Worm (Caenorhabditis elegans): ENCODE measurements around the gene Y94H6A.12.
"Not testable (repeated sequence)": the region's sequence is repeated elsewhere in the genome, so short reads cannot be mapped to it uniquely, and the experiment has no call there.

Gene Y94H6A.12

ce11 chrIV:2759163-2759562 is 46.3 kb upstream of the Y94H6A.12 start, which contains the start of gene Y54G2A.38 (continued):
- TF ChIP-seq Y95B8A.8 (GFP tag; IDR thresholded peaks at IDR 0.05) = no peak

- TF ChIP-seq tbp1 (GFP tag; optimal IDR thresholded peaks at IDR 0.05) = peak; percentile 56
- TF ChIP-seq ceh-40 (GFP tag; IDR thresholded peaks at IDR 0.05) = no peak
- no peak for TF ChIP-seq rpc-1 (optimal IDR thresholded peaks at IDR 0.05)
- peak; percentile 39 for TF ChIP-seq rpc-1 (tag; optimal IDR thresholded peaks at IDR 0.05)
- TF ChIP-seq hlh-12 (tag; optimal IDR thresholded peaks at IDR 0.05) = no peak
- no peak for TF ChIP-seq D2030.7 (GFP tag; IDR thresholded peaks at IDR 0.05)
- TF ChIP-seq F52B5.7 (tag; optimal IDR thresholded peaks at IDR 0.05) = no peak
Measured at ce11 chrIV:2758079-2758478, 45.2 kb upstream of the Y94H6A.12 start.

ce11 chrIV:2756073-2756472 is 43.2 kb upstream of the Y94H6A.12 start:
- TF ChIP-seq mcd-1 (GFP tag; IDR thresholded peaks at IDR 0.05) (peak; percentile 29; the same call in 1 of the 2 replicates), rcor-1 (GFP tag; IDR thresholded peaks at IDR 0.05) (peak; percentile 80), dox-1 (GFP tag; IDR thresholded peaks at IDR 0.05) (peak; percentile 95), let-526 (GFP tag; IDR thresholded peaks at IDR 0.05) (0 out of 2 replicates have a peak, but pooled peaks have one; percentile 29), Y56A3A.18 (GFP tag; IDR thresholded peaks at IDR 0.05) (peak; percentile 59; the same call in 1 of the 2 replicates), attf-6 (GFP tag; IDR thresholded peaks at IDR 0.05) (peak; percentile 84), bed-1 (GFP tag; IDR thresholded peaks at IDR 0.05) (0 out of 2 replicates have a peak, but pooled peaks have one; percentile 46), F33H1.4 (GFP tag; IDR thresholded peaks at IDR 0.05) (peak; percentile 30; the same call in 1 of the 2 replicates), rpc-1 (optimal IDR thresholded peaks at IDR 0.05) (peak; percentile 32), F39B2.1 (GFP tag; IDR thresholded peaks at IDR 0.05) (peak; percentile 73; the same call in 1 of the 2 replicates), madf-3 (GFP tag; IDR thresholded peaks at IDR 0.05) (peak; percentile 73; the same call in 1 of the 2 replicates), B0019.2 (GFP tag; conservative IDR thresholded peaks at IDR 0.05) (peak; percentile 74), egrh-3 (GFP tag; IDR thresholded peaks at IDR 0.05) (peak; percentile 67), Y79H2A.3 (GFP tag; conservative IDR thresholded peaks at IDR 0.05) (peak; percentile 94), D2030.7 (GFP tag; IDR thresholded peaks at IDR 0.05) (peak; percentile 84), nfyb-1 (GFP tag; IDR thresholded peaks at IDR 0.05) (peak; percentile 81), Y53G8AR.9 (GFP tag; conservative IDR thresholded peaks at IDR 0.05) (peak; percentile 66; the same call in 1 of the 2 replicates), ceh-40 (GFP tag; IDR thresholded peaks at IDR 0.05) (peak; percentile 86), pbrm-1 (GFP tag; IDR thresholded peaks at IDR 0.05) (peak; percentile 82), ceh-91 (GFP tag; IDR thresholded peaks at IDR 0.05) (peak; percentile 68), ceh-100 (GFP tag; IDR thresholded peaks at IDR 0.05) (peak; percentile 70), madf-6 (GFP tag; IDR thresholded peaks at IDR 0.05) (peak; percentile 66), ztf-28 (GFP tag; IDR thresholded peaks at IDR 0.05) (peak; percentile 8; the same call in 1 of the 2 replicates), attf-3 (GFP tag; conservative IDR thresholded peaks at IDR 0.05) (peak; percentile 55; the same call in 1 of the 2 replicates), madf-8 (GFP tag; conservative IDR thresholded peaks at IDR 0.05) (peak; percentile 24; the same call in 1 of the 2 replicates), lin-26 (GFP tag; IDR thresholded peaks at IDR 0.05) (peak; percentile 73), hsf-1 (GFP tag; IDR thresholded peaks at IDR 0.05) (peak; percentile 99), Y53F4B.3 (GFP tag; IDR thresholded peaks at IDR 0.05) (peak; percentile 79; the same call in 1 of the 2 replicates), ekl-4 (GFP tag; IDR thresholded peaks at IDR 0.05) (peak; percentile 93), Y95B8A.8 (GFP tag; IDR thresholded peaks at IDR 0.05) (peak; percentile 88)
- TF ChIP-seq rpc-1 (tag; optimal IDR thresholded peaks at IDR 0.05) = not testable (repeated sequence)

ce11 chrIV:2755472-2755871 is 42.6 kb upstream of the Y94H6A.12 start:
- TF ChIP-seq ceh-100 (GFP tag; IDR thresholded peaks at IDR 0.05) (peak; percentile 50; the same call in 1 of the 2 replicates), nfyb-1 (GFP tag; IDR thresholded peaks at IDR 0.05) (peak; percentile 64; the same call in 1 of the 2 replicates), ceh-91 (GFP tag; IDR thresholded peaks at IDR 0.05) (peak; percentile 32; the same call in 1 of the 2 replicates), Y53F4B.3 (GFP tag; IDR thresholded peaks at IDR 0.05) (peak; percentile 76), dox-1 (GFP tag; IDR thresholded peaks at IDR 0.05) (peak; percentile 77), pbrm-1 (GFP tag; IDR thresholded peaks at IDR 0.05) (peak; percentile 41; the same call in 1 of the 2 replicates), madf-3 (GFP tag; IDR thresholded peaks at IDR 0.05) (peak; percentile 72; the same call in 1 of the 2 replicates), ekl-4 (GFP tag; IDR thresholded peaks at IDR 0.05) (peak; percentile 90), Y95B8A.8 (GFP tag; IDR thresholded peaks at IDR 0.05) (peak; percentile 86), attf-6 (GFP tag; IDR thresholded peaks at IDR 0.05) (0 out of 2 replicates have a peak, but pooled peaks have one; percentile 32), Y56A3A.18 (GFP tag; IDR thresholded peaks at IDR 0.05) (peak; percentile 49), ztf-25 (GFP tag; IDR thresholded peaks at IDR 0.05) (0 out of 2 replicates have a peak, but pooled peaks have one; percentile 58), F33H1.4 (GFP tag; IDR thresholded peaks at IDR 0.05) (peak; percentile 46; the same call in 1 of the 2 replicates), B0019.2 (GFP tag; conservative IDR thresholded peaks at IDR 0.05) (peak; percentile 34; the same call in 1 of the 2 replicates), aptf-3 (GFP tag; IDR thresholded peaks at IDR 0.05) (peak; percentile 87), madf-6 (GFP tag; IDR thresholded peaks at IDR 0.05) (peak; percentile 63), Y79H2A.3 (GFP tag; conservative IDR thresholded peaks at IDR 0.05) (peak; percentile 71; the same call in 1 of the 2 replicates), ceh-40 (GFP tag; IDR thresholded peaks at IDR 0.05) (peak; percentile 84), Y67H2A.10 (GFP tag; conservative IDR thresholded peaks at IDR 0.05) (peak; percentile 32; the same call in 1 of the 2 replicates), rcor-1 (GFP tag; IDR thresholded peaks at IDR 0.05) (peak; percentile 53; the same call in 1 of the 2 replicates), hsf-1 (GFP tag; IDR thresholded peaks at IDR 0.05) (peak; percentile 99), D2030.7 (GFP tag; IDR thresholded peaks at IDR 0.05) (peak; percentile 72), F39B2.1 (GFP tag; IDR thresholded peaks at IDR 0.05) (peak; percentile 89), egl-18 (GFP tag; IDR thresholded peaks at IDR 0.05) (peak; percentile 67; the same call in 1 of the 2 replicates)
